Fruit fly (Drosophila melanogaster) whole organism, embryonic: ENCODE measurements around the gene da.
A peak's percentile ranks its signal among the peaks of the same experiment; 100 is the strongest.

Experiments used
- Aef1 ChIP-seq: fragments of 200-800 bp; sonication (Bioruptor generic); IDR thresholded peaks from 3 replicates; pipeline ENCODE4 v1.3.6; 2022; ENCODE audit warnings: missing biosample characterization, missing genetic modification characterization
- Atf6 ChIP-seq: fragments of 200-800 bp; sonication (Bioruptor generic); IDR thresholded peaks from 2 replicates; pipeline ENCODE4 v1.3.6; 2022; ENCODE audit warnings: missing biosample characterization, missing genetic modification characterization
- BtbVII ChIP-seq: fragments of 200-800 bp; sonication (Bioruptor generic); optimal IDR thresholded peaks from 3 replicates; lab custom pipeline; 2017; ENCODE audit warnings: missing biosample characterization, mild to moderate bottlenecking, missing genetic modification characterization
- Bteb2 ChIP-seq: fragments of 200-800 bp; sonication (Bioruptor generic); optimal IDR thresholded peaks from 2 replicates; lab custom pipeline; 2016; ENCODE audit warnings: missing biosample characterization, missing genetic modification characterization
- CG10209 ChIP-seq: fragments of 200-800 bp; sonication (Bioruptor generic); optimal IDR thresholded peaks from 3 replicates; lab custom pipeline; 2017; ENCODE audit warnings: missing biosample characterization, mild to moderate bottlenecking, missing genetic modification characterization, missing genetic modification reagents
- CG10462 ChIP-seq: fragments of 200-800 bp; sonication (Bioruptor generic); optimal IDR thresholded peaks from 2 replicates; lab custom pipeline; 2016; ENCODE audit warnings: missing biosample characterization, missing genetic modification characterization
- CG10565 ChIP-seq: fragments of 200-800 bp; sonication (Bioruptor generic); optimal IDR thresholded peaks from 3 replicates; lab custom pipeline; 2016; ENCODE audit warnings: missing biosample characterization, mild to moderate bottlenecking, missing genetic modification characterization
- CG11723 ChIP-seq: fragments of 200-800 bp; sonication (Bioruptor generic); optimal IDR thresholded peaks from 2 replicates; lab custom pipeline; 2017; ENCODE audit warnings: missing biosample characterization, mild to moderate bottlenecking, missing genetic modification characterization
- CG13287 ChIP-seq: fragments of 200-800 bp; sonication (Bioruptor generic); IDR thresholded peaks from 2 replicates; pipeline ENCODE4 v1.3.6; 2022; ENCODE audit warnings: missing biosample characterization, missing genetic modification characterization; ENCODE audit not compliant: partially characterized antibody
- CG13894 ChIP-seq: fragments of 200-800 bp; sonication (Bioruptor generic); optimal IDR thresholded peaks from 3 replicates; lab custom pipeline; 2018; ENCODE audit warnings: missing biosample characterization, mild to moderate bottlenecking, missing genetic modification characterization, moderate library complexity
- CG14441 ChIP-seq: fragments of 200-800 bp; sonication (Bioruptor generic); IDR thresholded peaks from 2 replicates; pipeline ENCODE4 v1.3.6; 2022; ENCODE audit warnings: missing biosample characterization, missing genetic modification characterization
- CG15514 ChIP-seq: fragments of 200-800 bp; sonication (Bioruptor generic); optimal IDR thresholded peaks from 3 replicates; lab custom pipeline; 2017; ENCODE audit warnings: missing biosample characterization, missing genetic modification characterization, mild to moderate bottlenecking, moderate library complexity, missing genetic modification reagents
- CG1647 ChIP-seq: fragments of 200-800 bp; sonication (Bioruptor generic); optimal IDR thresholded peaks from 3 replicates; lab custom pipeline; 2016; ENCODE audit warnings: missing biosample characterization, missing genetic modification characterization
- CG16779 ChIP-seq: fragments of 200-800 bp; sonication (Bioruptor generic); IDR thresholded peaks from 2 replicates; pipeline ENCODE4 v1.3.6; 2022; ENCODE audit warnings: missing biosample characterization, missing genetic modification characterization
- CG2199 ChIP-seq: fragments of 200-800 bp; sonication (Bioruptor generic); IDR thresholded peaks from 3 replicates; pipeline ENCODE4 v1.3.6; 2022; ENCODE audit warnings: missing biosample characterization, missing genetic modification characterization
- CG30431 ChIP-seq: fragments of 200-800 bp; sonication (Bioruptor generic); optimal IDR thresholded peaks from 2 replicates; lab custom pipeline; 2017; ENCODE audit warnings: missing biosample characterization, missing genetic modification characterization
- CG32767 ChIP-seq: fragments of 200-800 bp; sonication (Bioruptor generic); IDR thresholded peaks from 2 replicates; pipeline ENCODE4 v1.3.6; 2022; ENCODE audit warnings: missing biosample characterization, missing genetic modification characterization
- CG5180 ChIP-seq: fragments of 200-800 bp; sonication (Bioruptor generic); optimal IDR thresholded peaks from 3 replicates; lab custom pipeline; 2017; ENCODE audit warnings: missing biosample characterization, missing genetic modification characterization, mild to moderate bottlenecking, moderate library complexity, missing genetic modification reagents
- CG6813 ChIP-seq: fragments of 200-800 bp; sonication (Bioruptor generic); optimal IDR thresholded peaks from 2 replicates; lab custom pipeline; 2017; ENCODE audit warnings: missing biosample characterization, missing genetic modification characterization, mild to moderate bottlenecking, moderate library complexity, missing genetic modification reagents
- CG7839 ChIP-seq: fragments of 200-800 bp; sonication (Bioruptor generic); optimal IDR thresholded peaks from 3 replicates; lab custom pipeline; 2018; ENCODE audit warnings: missing biosample characterization, mild to moderate bottlenecking, missing genetic modification characterization, moderate library complexity
- CHES-1-like ChIP-seq: fragments of 200-800 bp; sonication (Bioruptor generic); optimal IDR thresholded peaks from 2 replicates; lab custom pipeline; 2016; ENCODE audit warnings: missing biosample characterization, missing genetic modification characterization
- CkIIα-i1 ChIP-seq: fragments of 200-800 bp; sonication (Bioruptor generic); IDR thresholded peaks from 2 replicates; pipeline ENCODE4 v1.3.6; 2022; ENCODE audit warnings: missing biosample characterization, missing genetic modification characterization
- HHEX ChIP-seq: fragments of 200-800 bp; sonication (Bioruptor generic); optimal IDR thresholded peaks from 3 replicates; lab custom pipeline; 2017; ENCODE audit warnings: missing biosample characterization, mild to moderate bottlenecking, missing genetic modification characterization, missing genetic modification reagents
- Hr39 ChIP-seq: fragments of >200 bp; optimal IDR thresholded peaks from 2 replicates; lab custom pipeline; 2017
- Hr51 ChIP-seq, 2 experiments: fragments of 200-800 bp; sonication (Bioruptor generic); optimal IDR thresholded peaks; 2 replicates in 1 of 2; 3 replicates in 1 of 2; lab custom pipeline; 2016 to 2018; ENCODE audit warnings: missing biosample characterization in 2 of 2, missing genetic modification characterization in 2 of 2, mild to moderate bottlenecking in 1 of 2, moderate library complexity in 1 of 2
- MESR4 ChIP-seq: fragments of 200-800 bp; sonication (Bioruptor generic); optimal IDR thresholded peaks from 2 replicates; lab custom pipeline; 2018; ENCODE audit warnings: missing biosample characterization, mild to moderate bottlenecking, missing genetic modification characterization, moderate library complexity
- Myb ChIP-seq: fragments of 200-800 bp; sonication (Bioruptor generic); optimal IDR thresholded peaks from 2 replicates; lab custom pipeline; 2016; ENCODE audit warnings: missing biosample characterization, missing genetic modification characterization
- Poxn ChIP-seq: fragments of 200-800 bp; sonication (Bioruptor generic); IDR thresholded peaks from 2 replicates; pipeline ENCODE4 v1.3.6; 2022; ENCODE audit warnings: missing biosample characterization, missing genetic modification characterization
- Rfx ChIP-seq: fragments of 200-800 bp; sonication (Bioruptor generic); IDR thresholded peaks from 2 replicates; pipeline ENCODE4 v1.3.6; 2022; ENCODE audit warnings: missing biosample characterization, missing genetic modification characterization
- Side ChIP-seq: fragments of 200-800 bp; sonication (Bioruptor generic); optimal IDR thresholded peaks from 2 replicates; lab custom pipeline; 2016; ENCODE audit warnings: missing biosample characterization, missing genetic modification characterization
- caup ChIP-seq: fragments of 200-800 bp; sonication (Bioruptor generic); optimal IDR thresholded peaks from 3 replicates; lab custom pipeline; 2017; ENCODE audit warnings: missing biosample characterization, mild to moderate bottlenecking, missing genetic modification characterization, moderate library complexity; ENCODE audit not compliant: severe bottlenecking
- corto ChIP-seq: fragments of 200-800 bp; sonication (Bioruptor generic); optimal IDR thresholded peaks from 2 replicates; lab custom pipeline; 2016; ENCODE audit warnings: missing biosample characterization, mild to moderate bottlenecking, missing genetic modification characterization, moderate library complexity
- en ChIP-seq: fragments of 200-800 bp; sonication (Bioruptor generic); optimal IDR thresholded peaks from 2 replicates; lab custom pipeline; 2016; ENCODE audit warnings: missing biosample characterization, missing genetic modification characterization
- gem ChIP-seq: fragments of 200-800 bp; sonication (Bioruptor generic); optimal IDR thresholded peaks from 2 replicates; lab custom pipeline; 2019; ENCODE audit warnings: missing biosample characterization, mild to moderate bottlenecking, missing genetic modification characterization, moderate library complexity
- hbn ChIP-seq: fragments of 200-800 bp; sonication (Bioruptor generic); IDR thresholded peaks from 2 replicates; pipeline ENCODE4 v1.3.6; 2022; ENCODE audit warnings: missing biosample characterization, missing genetic modification characterization; ENCODE audit not compliant: partially characterized antibody
- ind ChIP-seq: fragments of 200-800 bp; sonication (Bioruptor generic); optimal IDR thresholded peaks from 3 replicates; lab custom pipeline; 2016; ENCODE audit warnings: missing biosample characterization, missing genetic modification characterization
- nerfin-1 ChIP-seq: fragments of 200-800 bp; sonication (Bioruptor generic); optimal IDR thresholded peaks from 3 replicates; lab custom pipeline; 2019; ENCODE audit warnings: missing biosample characterization, mild to moderate bottlenecking, missing genetic modification characterization, moderate library complexity
- nmo ChIP-seq: fragments of 200-800 bp; sonication (Bioruptor generic); optimal IDR thresholded peaks from 2 replicates; lab custom pipeline; 2018; ENCODE audit warnings: missing biosample characterization, mild to moderate bottlenecking, missing genetic modification characterization, moderate library complexity
- pb ChIP-seq: fragments of 200-800 bp; sonication (Bioruptor generic); optimal IDR thresholded peaks from 3 replicates; lab custom pipeline; 2016; ENCODE audit warnings: missing biosample characterization, missing genetic modification characterization
- run ChIP-seq: fragments of 200-800 bp; sonication (Bioruptor generic); optimal IDR thresholded peaks from 3 replicates; lab custom pipeline; 2018; ENCODE audit warnings: missing biosample characterization, mild to moderate bottlenecking, missing genetic modification characterization
- scrt ChIP-seq: fragments of 200-800 bp; sonication (Bioruptor generic); optimal IDR thresholded peaks from 2 replicates; lab custom pipeline; 2018; ENCODE audit warnings: missing biosample characterization, mild to moderate bottlenecking, missing genetic modification characterization, moderate library complexity
- sd ChIP-seq: fragments of 200-800 bp; sonication (Bioruptor generic); optimal IDR thresholded peaks from 3 replicates; lab custom pipeline; 2018; ENCODE audit warnings: missing biosample characterization, mild to moderate bottlenecking, missing genetic modification characterization, moderate library complexity
- sens-2 ChIP-seq: fragments of 200-800 bp; sonication (Bioruptor generic); IDR thresholded peaks from 2 replicates; pipeline ENCODE4 v1.3.6; 2022; ENCODE audit warnings: missing biosample characterization, missing genetic modification characterization
- sob ChIP-seq: fragments of 200-800 bp; sonication (Bioruptor generic); IDR thresholded peaks from 2 replicates; pipeline ENCODE4 v1.3.6; 2022; ENCODE audit warnings: missing biosample characterization, missing genetic modification characterization
- stc ChIP-seq: fragments of 200-800 bp; sonication (Bioruptor generic); IDR thresholded peaks from 2 replicates; pipeline ENCODE4 v1.3.6; 2022; ENCODE audit warnings: missing biosample characterization, missing genetic modification characterization
- tin ChIP-seq: fragments of 200-800 bp; sonication (Bioruptor generic); optimal IDR thresholded peaks from 3 replicates; lab custom pipeline; 2016; ENCODE audit warnings: missing biosample characterization, missing genetic modification characterization
- ttk ChIP-seq: fragments of 200-800 bp; sonication (Bioruptor generic); IDR thresholded peaks from 2 replicates; pipeline ENCODE4 v2.1.2; 2022; ENCODE audit warnings: missing biosample characterization, missing genetic modification characterization
- twi ChIP-seq: fragments of 200-800 bp; optimal IDR thresholded peaks from 2 replicates; lab custom pipeline; 2019; ENCODE audit warnings: missing biosample characterization, mild to moderate bottlenecking, missing genetic modification characterization, moderate library complexity
- vvl ChIP-seq: fragments of 200-800 bp; sonication (Bioruptor generic); IDR thresholded peaks from 2 replicates; pipeline ENCODE4 v1.3.6; 2022; ENCODE audit warnings: missing biosample characterization, missing genetic modification characterization
- wdn ChIP-seq: fragments of 200-800 bp; sonication (Bioruptor generic); IDR thresholded peaks from 2 replicates; pipeline ENCODE4 v1.3.6; 2022; ENCODE audit warnings: missing biosample characterization, missing genetic modification characterization

Gene da

DNA sequence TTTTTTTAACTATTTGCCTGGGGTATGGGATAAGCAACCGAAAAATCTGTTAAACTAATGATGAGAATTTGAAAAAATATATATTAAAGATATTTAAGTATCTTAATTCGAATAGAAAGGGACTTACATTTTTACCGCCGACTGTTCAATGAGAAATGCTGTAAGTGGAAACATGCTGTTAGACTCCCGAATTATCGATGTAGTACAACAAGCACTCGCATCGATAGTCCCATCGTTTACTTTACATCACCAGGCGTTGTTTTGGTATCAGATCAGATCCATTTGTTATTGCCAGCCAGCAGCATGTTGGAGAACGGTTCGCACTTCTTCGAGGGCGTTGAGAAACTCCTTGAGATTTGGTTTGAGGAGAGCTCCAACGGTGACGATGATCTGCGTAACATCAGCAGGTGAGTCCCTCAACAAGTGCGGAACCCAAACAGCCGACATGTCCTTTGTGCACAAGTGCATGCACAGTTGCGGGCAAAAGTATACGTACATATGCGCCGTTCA is 48.6 kb upstream of the da start, which contains the start of gene SamDC (continued):
- peak; percentile 79 for TF ChIP-seq CG13287 (GFP tag; lab: Robert Waterston, UW)
- TF ChIP-seq CG30431, result no peak
- TF ChIP-seq BtbVII (GFP tag; lab: Kevin White, UChicago), result peak; percentile 36
- peak; percentile 64; the same call in 1 of the 2 replicates for TF ChIP-seq stc (GFP tag; lab: Robert Waterston, UW)
- no peak for TF ChIP-seq CkIIα-i1
- TF ChIP-seq Atf6 (GFP tag; lab: Robert Waterston, UW), result peak; percentile 46; the same call in 1 of the 2 replicates
- TF ChIP-seq CG10462, result no peak
- TF ChIP-seq sd (tag; lab: Kevin White, UChicago), result peak; percentile 27
- peak; percentile 46 for TF ChIP-seq scrt
- TF ChIP-seq Rfx (GFP tag; lab: Robert Waterston, UW), result peak; percentile 69
- TF ChIP-seq en, result no peak
- TF ChIP-seq CG2199 (GFP tag; lab: Robert Waterston, UW), result peak; percentile 67; the same call in 2 of the 3 replicates
- TF ChIP-seq CG5180 (GFP tag; lab: Kevin White, UChicago), result peak; percentile 59
- TF ChIP-seq ttk (GFP tag; lab: Robert Waterston, UW), result no peak; the same call in 1 of the 2 replicates
- TF ChIP-seq pb (GFP tag; lab: Kevin White, UChicago), result peak; percentile 39
- TF ChIP-seq Bteb2 (GFP tag; lab: Kevin White, UChicago), result no peak
- peak; percentile 25 for TF ChIP-seq ind (GFP tag; lab: Kevin White, UChicago)
- peak; percentile 13 for TF ChIP-seq tin (GFP tag; lab: Kevin White, UChicago)
- peak; percentile 40 to 60 for TF ChIP-seq Hr51 (GFP tag; optimal IDR thresholded peaks at IDR 0.05; lab: Kevin White, UChicago)
- TF ChIP-seq run (tag; lab: Kevin White, UChicago), result no peak
- no peak for TF ChIP-seq CG16779 (GFP tag; lab: Robert Waterston, UW)
- TF ChIP-seq vvl, result peak; percentile 75
- TF ChIP-seq sens-2 (GFP tag; lab: Robert Waterston, UW), result no peak
- TF ChIP-seq CG15514 (GFP tag; lab: Kevin White, UChicago), result peak; percentile 80
- no peak for TF ChIP-seq CG10565
- TF ChIP-seq caup (GFP tag; lab: Kevin White, UChicago), result peak; percentile 45
- TF ChIP-seq CG32767, result no peak
- peak; percentile 65; the same call in 1 of the 2 replicates for TF ChIP-seq sob (GFP tag; lab: Robert Waterston, UW)
- no peak for TF ChIP-seq CHES-1-like (GFP tag; lab: Kevin White, UChicago)
- TF ChIP-seq CG10209 (GFP tag; lab: Kevin White, UChicago), result peak; percentile 36
- peak; percentile 88 for TF ChIP-seq MESR4
- TF ChIP-seq corto, result peak; percentile 19
- peak; percentile 76 for TF ChIP-seq gem (tag; lab: Kevin White, UChicago)
- peak; percentile 54 for TF ChIP-seq hbn
- peak; percentile 66 for TF ChIP-seq CG13894 (tag; lab: Kevin White, UChicago)
- no peak for TF ChIP-seq Poxn (GFP tag; lab: Robert Waterston, UW)
- no peak for TF ChIP-seq Hr39 (lab: Kevin White, UChicago)
- TF ChIP-seq wdn (GFP tag; lab: Robert Waterston, UW), result no peak
- peak; percentile 46 for TF ChIP-seq nmo (GFP tag; lab: Kevin White, UChicago)
- peak; percentile 52 for TF ChIP-seq CG7839 (tag; lab: Kevin White, UChicago)
- peak; percentile 1 for TF ChIP-seq CG11723 (GFP tag; lab: Kevin White, UChicago)
- TF ChIP-seq Aef1 (GFP tag; lab: Robert Waterston, UW), result peak; percentile 24; the same call in 1 of the 3 replicates
- TF ChIP-seq HHEX (GFP tag; lab: Kevin White, UChicago), result peak; percentile 48
- TF ChIP-seq Side, result peak; percentile 47
- TF ChIP-seq CG14441 (GFP tag; lab: Robert Waterston, UW), result peak; percentile 5; the same call in 1 of the 2 replicates
- no peak for TF ChIP-seq nerfin-1
- TF ChIP-seq twi (tag; lab: Kevin White, UChicago), result peak; percentile 17
- TF ChIP-seq Myb (GFP tag; lab: Kevin White, UChicago), result peak; percentile 5
- no peak for TF ChIP-seq CG1647 (GFP tag; lab: Kevin White, UChicago)
- peak; percentile 46 for TF ChIP-seq CG6813 (GFP tag; lab: Kevin White, UChicago)
